Worm (Caenorhabditis elegans) whole organism, L2 larva: ENCODE results near the gene srx-6.

Source experiments
- ZK546.5 ChIP-seq: sonication (generic microtip); optimal IDR thresholded peaks from 2 replicates; lab custom pipeline; 2017; ENCODE audit warnings: missing biosample characterization, missing genetic modification characterization
- ama-1 ChIP-seq: fragments of 150-350 bp; optimal IDR thresholded peaks from 2 replicates; lab custom pipeline; 2018; ENCODE audit warnings: inconsistent platforms
- elt-1 ChIP-seq: fragments of 150-350 bp; optimal IDR thresholded peaks from 2 replicates; lab custom pipeline; 2014; ENCODE audit warnings: missing biosample characterization, missing genetic modification characterization
- elt-3 ChIP-seq: sonication (generic microtip); optimal IDR thresholded peaks from 2 replicates; lab custom pipeline; 2017; ENCODE audit warnings: missing biosample characterization, missing genetic modification characterization
- fos-1 ChIP-seq: fragments of 150-350 bp; optimal IDR thresholded peaks from 2 replicates; lab custom pipeline; 2014; ENCODE audit warnings: missing biosample characterization, missing genetic modification characterization
- mab-5 ChIP-seq: fragments of 150-350 bp; optimal IDR thresholded peaks from 2 replicates; lab custom pipeline; 2014; ENCODE audit warnings: missing biosample characterization, missing genetic modification characterization
- mdl-1 ChIP-seq, 2 experiments: fragments of 150-350 bp in 1 of 2; sonication (generic microtip) in 1 of 2; optimal IDR thresholded peaks; 2 replicates each; lab custom pipeline; 2017; ENCODE audit warnings: missing biosample characterization in 2 of 2, missing genetic modification characterization in 2 of 2
- nhr-12 ChIP-seq: fragments of 150-350 bp; optimal IDR thresholded peaks from 2 replicates; lab custom pipeline; 2014; ENCODE audit warnings: missing biosample characterization, missing genetic modification characterization
- nhr-77 ChIP-seq: fragments of 150-350 bp; optimal IDR thresholded peaks from 2 replicates; lab custom pipeline; 2014; ENCODE audit warnings: missing biosample characterization, missing genetic modification characterization
- unc-62 ChIP-seq: fragments of 150-350 bp; optimal IDR thresholded peaks from 2 replicates; lab custom pipeline; 2014; ENCODE audit warnings: missing biosample characterization, missing genetic modification reagents, missing genetic modification characterization
- ztf-1 ChIP-seq: fragments of 200-800 bp; sonication (Bioruptor generic); conservative IDR thresholded peaks from 2 replicates; pipeline ENCODE4 v1.3.6; 2022; ENCODE audit warnings: missing genetic modification characterization, missing compliant biosample characterization
- ztf-4 ChIP-seq: fragments of 150-350 bp; optimal IDR thresholded peaks from 2 replicates; lab custom pipeline; 2014; ENCODE audit warnings: missing biosample characterization, missing genetic modification characterization

DNA sequence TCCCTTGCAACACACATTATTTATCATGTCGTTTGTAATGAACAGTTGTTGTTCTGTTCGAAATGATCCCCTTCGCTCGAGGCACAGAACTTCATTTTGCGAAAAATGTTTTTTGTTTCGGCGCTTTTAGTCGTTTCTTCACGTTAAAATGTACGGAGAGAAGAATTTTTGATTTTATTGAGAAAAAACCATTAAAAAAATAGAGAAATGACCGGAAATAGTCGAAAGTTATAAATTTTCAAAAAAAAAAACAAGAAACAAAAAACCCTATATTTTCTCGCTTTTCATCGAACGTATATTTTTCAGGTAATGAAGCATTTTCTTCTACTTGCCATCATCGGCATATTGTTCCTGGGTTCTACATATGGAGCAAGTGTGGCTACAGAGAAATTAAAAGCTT, 19.1 kb upstream of the srx-6 start, which contains the start of gene F10G2.1:
- no peak for TF ChIP-seq elt-3 (tag; lab: Kevin White, UChicago)
- no peak for TF ChIP-seq nhr-77 (tag; lab: Kevin White, UChicago)
- TF ChIP-seq ama-1 (lab: Kevin White, UChicago): no peak
- no peak for TF ChIP-seq unc-62 (GFP tag; lab: Kevin White, UChicago)
- TF ChIP-seq mab-5 (tag; lab: Kevin White, UChicago): no peak
- TF ChIP-seq ztf-1 (GFP tag; lab: Robert Waterston, UW): no peak
- no peak for TF ChIP-seq nhr-12
- no peak for TF ChIP-seq ZK546.5
- TF ChIP-seq elt-1 (tag; lab: Kevin White, UChicago): no peak
- no peak for TF ChIP-seq fos-1
- TF ChIP-seq mdl-1 (tag; optimal IDR thresholded peaks at IDR 0.05; lab: Kevin White, UChicago): no peak
- no peak for TF ChIP-seq ztf-4
